Fruit fly (Drosophila melanogaster) Kc167 (cell line): Measurements from ENCODE around the gene tay.

Source experiments
- Sin3A ChIP-seq: fragments of >200 bp; optimal IDR thresholded peaks from 2 replicates; lab custom pipeline; 2018; ENCODE audit warnings: missing external identifiers
- h ChIP-seq: fragments of >200 bp; optimal IDR thresholded peaks from 3 replicates; lab custom pipeline; 2018; ENCODE audit warnings: missing external identifiers
- insv ChIP-seq: fragments of >200 bp; optimal IDR thresholded peaks from 3 replicates; lab custom pipeline; 2018; ENCODE audit warnings: missing external identifiers
- psq ChIP-seq: fragments of >200 bp; optimal IDR thresholded peaks from 2 replicates; lab custom pipeline; 2017; ENCODE audit warnings: missing external identifiers
- ttk ChIP-seq: sonication (Bioruptor generic); optimal IDR thresholded peaks from 2 replicates; lab custom pipeline; 2017; ENCODE audit warnings: missing external identifiers

DNA sequence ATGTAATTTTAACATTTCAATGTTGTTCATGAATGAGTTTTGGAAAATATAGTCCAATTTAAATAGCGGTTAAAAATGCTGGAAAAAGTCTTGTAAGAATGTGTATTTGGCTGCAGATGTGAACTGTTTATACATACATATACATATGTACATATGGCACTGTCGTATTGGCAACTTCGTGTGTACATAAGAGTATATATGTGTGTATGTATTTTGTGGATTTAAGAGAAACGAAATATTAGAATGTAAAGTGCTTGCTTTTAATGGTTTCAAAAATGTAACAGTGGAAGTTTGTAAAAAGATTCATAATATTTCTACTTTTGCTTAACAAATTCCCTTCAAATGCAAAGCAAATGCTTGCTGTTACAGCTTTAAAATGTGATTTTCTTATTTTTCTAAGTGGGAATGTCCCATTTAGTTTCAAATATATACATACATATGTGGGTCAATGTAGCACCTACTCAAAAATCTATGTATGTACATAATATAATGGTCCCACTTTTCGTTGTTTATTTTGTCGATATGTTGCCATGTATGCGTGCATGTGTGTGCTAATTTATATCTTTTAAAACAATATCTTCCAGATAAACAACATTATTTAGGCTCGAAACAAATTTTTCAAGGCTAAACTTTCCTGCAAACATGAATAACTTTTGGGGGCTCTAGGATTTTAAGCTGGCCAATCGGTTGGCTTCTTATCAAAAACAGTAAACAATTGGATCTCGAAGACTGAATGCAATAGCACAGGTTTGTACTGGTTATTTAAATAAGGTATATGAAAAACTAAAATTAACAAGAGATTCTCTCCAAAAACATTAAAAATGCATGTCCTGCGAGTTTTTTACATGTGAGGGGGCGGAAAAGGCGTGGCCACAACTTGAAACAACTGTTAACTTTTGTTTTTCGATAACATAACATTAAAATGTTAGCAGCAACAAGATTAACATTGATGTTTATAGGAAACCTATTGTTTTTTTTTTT, 16.0 kb downstream of the tay start:
- TF ChIP-seq ttk (lab: Kevin White, UChicago) (no peak), h (lab: Kevin White, UChicago) (no peak), Sin3A (lab: Kevin White, UChicago) (no peak), psq (lab: Kevin White, UChicago) (no peak), insv (lab: Kevin White, UChicago) (no peak)
